Worm (Caenorhabditis elegans): ENCODE results near the gene sucg-1.

ce11 chrIV:7734173-7734572, 5.5 kb downstream of the sucg-1 start:
- no peak for TF ChIP-seq efl-1 (optimal IDR thresholded peaks at IDR 0.05)
- no peak for TF ChIP-seq efl-1 (GFP tag; optimal IDR thresholded peaks at IDR 0.05 in 1 of 2)
- TF ChIP-seq ztf-4 (tag; optimal IDR thresholded peaks at IDR 0.05) = no peak
- no peak for TF ChIP-seq pax-3 (tag; optimal IDR thresholded peaks at IDR 0.05)
- TF ChIP-seq nhr-47 (tag; optimal IDR thresholded peaks at IDR 0.05) = no peak
- no peak for TF ChIP-seq skn-1 (tag; optimal IDR thresholded peaks at IDR 0.05)
- no peak for TF ChIP-seq nhr-77 (tag; optimal IDR thresholded peaks at IDR 0.05)
- TF ChIP-seq snu-23 (GFP tag; optimal IDR thresholded peaks at IDR 0.05) = no peak
- TF ChIP-seq aly-2 (tag; optimal IDR thresholded peaks at IDR 0.05) = no peak
- no peak for TF ChIP-seq aha-1 (tag; optimal IDR thresholded peaks at IDR 0.05)
- TF ChIP-seq snpc-4 (tag; optimal IDR thresholded peaks at IDR 0.05) = no peak
- TF ChIP-seq egl-13 (tag; optimal IDR thresholded peaks at IDR 0.05) = no peak

Measured in whole organism, L1 larva.